Fruit fly (Drosophila melanogaster): ENCODE data around the gene CG33298.

Gene CG33298

dm6 chr2L:9513771-9514170, 18.5 kb downstream of the CG33298 start:
- TF ChIP-seq h (optimal IDR thresholded peaks at IDR 0.05) (no peak), psq (optimal IDR thresholded peaks at IDR 0.05) (no peak), Myc (optimal IDR thresholded peaks at IDR 0.05) (no peak), Sin3A (optimal IDR thresholded peaks at IDR 0.05) (no peak), ttk (optimal IDR thresholded peaks at IDR 0.05) (no peak), insv (optimal IDR thresholded peaks at IDR 0.05) (no peak)

- TF ChIP-seq Myc (optimal IDR thresholded peaks at IDR 0.05) (no peak), insv (optimal IDR thresholded peaks at IDR 0.05) (no peak), ttk (optimal IDR thresholded peaks at IDR 0.05) (no peak), Sin3A (optimal IDR thresholded peaks at IDR 0.05) (no peak), h (optimal IDR thresholded peaks at IDR 0.05) (no peak), psq (optimal IDR thresholded peaks at IDR 0.05) (no peak)
These were observed 25.9 kb downstream of the CG33298 start, which contains the start of gene Oatp30B for dm6 chr2L:9520886-9521868. Gene Oatp30B (plus strand): TSS chr2L:9521210.

dm6 chr2L:9522766-9523174, 27.5 kb downstream of the CG33298 start:
- TF ChIP-seq h (optimal IDR thresholded peaks at IDR 0.05) (no peak), ttk (optimal IDR thresholded peaks at IDR 0.05) (no peak), insv (optimal IDR thresholded peaks at IDR 0.05) (no peak), Myc (optimal IDR thresholded peaks at IDR 0.05) (no peak), psq (optimal IDR thresholded peaks at IDR 0.05) (no peak), Sin3A (optimal IDR thresholded peaks at IDR 0.05) (no peak)

- TF ChIP-seq h (optimal IDR thresholded peaks at IDR 0.05) = no peak
- TF ChIP-seq Myc (optimal IDR thresholded peaks at IDR 0.05) = no peak
- no peak for TF ChIP-seq psq (optimal IDR thresholded peaks at IDR 0.05)
- TF ChIP-seq ttk (optimal IDR thresholded peaks at IDR 0.05) = no peak
- TF ChIP-seq insv (optimal IDR thresholded peaks at IDR 0.05) = no peak
- no peak for TF ChIP-seq Sin3A (optimal IDR thresholded peaks at IDR 0.05)
These were observed 29.6 kb downstream of the CG33298 start for dm6 chr2L:9524915-9525314.

dm6 chr2L:9525719-9526118, 30.4 kb downstream of the CG33298 start:
- TF ChIP-seq Sin3A (optimal IDR thresholded peaks at IDR 0.05) (no peak), h (optimal IDR thresholded peaks at IDR 0.05) (no peak), ttk (optimal IDR thresholded peaks at IDR 0.05) (no peak), Myc (optimal IDR thresholded peaks at IDR 0.05) (no peak), insv (optimal IDR thresholded peaks at IDR 0.05) (no peak), psq (optimal IDR thresholded peaks at IDR 0.05) (no peak)

dm6 chr2L:9526518-9526917, 31.2 kb downstream of the CG33298 start:
- TF ChIP-seq psq (optimal IDR thresholded peaks at IDR 0.05) (no peak), insv (optimal IDR thresholded peaks at IDR 0.05) (no peak), Sin3A (optimal IDR thresholded peaks at IDR 0.05) (no peak), h (optimal IDR thresholded peaks at IDR 0.05) (no peak), ttk (optimal IDR thresholded peaks at IDR 0.05) (no peak), Myc (optimal IDR thresholded peaks at IDR 0.05) (no peak)

- TF ChIP-seq Sin3A (optimal IDR thresholded peaks at IDR 0.05) (no peak), h (optimal IDR thresholded peaks at IDR 0.05) (no peak), psq (optimal IDR thresholded peaks at IDR 0.05) (no peak), Myc (optimal IDR thresholded peaks at IDR 0.05) (no peak), insv (optimal IDR thresholded peaks at IDR 0.05) (no peak), ttk (optimal IDR thresholded peaks at IDR 0.05) (no peak)
These were observed 32.9 kb downstream of the CG33298 start, which contains the start of gene CG31883 for dm6 chr2L:9528215-9528614. Gene CG31883 (plus strand): TSS chr2L:9528515.

dm6 chr2L:9529858-9530378, 34.6 kb downstream of the CG33298 start:
- TF ChIP-seq h (optimal IDR thresholded peaks at IDR 0.05) (no peak), insv (optimal IDR thresholded peaks at IDR 0.05) (no peak)

dm6 chr2L:9539988-9540573, 44.8 kb downstream of the CG33298 start, which contains the start of gene CG17855:
Gene CG17855 (plus strand): TSS chr2L:9540523.
- TF ChIP-seq h (optimal IDR thresholded peaks at IDR 0.05) = no peak
- TF ChIP-seq Myc (optimal IDR thresholded peaks at IDR 0.05) = no peak
- TF ChIP-seq insv (optimal IDR thresholded peaks at IDR 0.05) = no peak
- no peak for TF ChIP-seq ttk (optimal IDR thresholded peaks at IDR 0.05)
- no peak for TF ChIP-seq Sin3A (optimal IDR thresholded peaks at IDR 0.05)
- TF ChIP-seq psq (optimal IDR thresholded peaks at IDR 0.05) = no peak

- TF ChIP-seq h (optimal IDR thresholded peaks at IDR 0.05) = no peak
- TF ChIP-seq insv (optimal IDR thresholded peaks at IDR 0.05) = no peak
- no peak for TF ChIP-seq psq (optimal IDR thresholded peaks at IDR 0.05)
- TF ChIP-seq Sin3A (optimal IDR thresholded peaks at IDR 0.05) = no peak
- TF ChIP-seq ttk (optimal IDR thresholded peaks at IDR 0.05) = no peak
- TF ChIP-seq Myc (optimal IDR thresholded peaks at IDR 0.05) = no peak
These were observed 47.3 kb downstream of the CG33298 start, which contains the start of gene Cpr30B for dm6 chr2L:9542578-9542977. Gene Cpr30B (plus strand): TSS chr2L:9542878.

- TF ChIP-seq h (optimal IDR thresholded peaks at IDR 0.05) = no peak
These were observed 48.6 kb downstream of the CG33298 start, which contains the start of gene CG13113 for dm6 chr2L:9543871-9544270. Gene CG13113 (plus strand): TSS chr2L:9544171.

- TF ChIP-seq psq (optimal IDR thresholded peaks at IDR 0.05) (no peak), ttk (optimal IDR thresholded peaks at IDR 0.05) (no peak)
These were observed 50.2 kb downstream of the CG33298 start, which contains the start of gene CG13114 for dm6 chr2L:9545511-9545910. Gene CG13114 (plus strand): TSS chr2L:9545811.

Data from Kc167 (cell line).